Fruit fly (Drosophila melanogaster) whole organism, embryonic: ENCODE measurements around the gene IleRS-m.

ENCODE experiments used
- Abd-B ChIP-seq: fragments of 200-800 bp; sonication (Bioruptor generic); optimal IDR thresholded peaks from 2 replicates; lab custom pipeline; 2018; ENCODE audit warnings: missing biosample characterization, mild to moderate bottlenecking, missing genetic modification characterization, moderate library complexity
- Atf3 ChIP-seq: fragments of 200-800 bp; sonication (Bioruptor generic); optimal IDR thresholded peaks from 3 replicates; lab custom pipeline; 2016; ENCODE audit warnings: missing biosample characterization, missing genetic modification characterization
- Bdp1 ChIP-seq: fragments of 200-800 bp; sonication (Bioruptor generic); optimal IDR thresholded peaks from 3 replicates; lab custom pipeline; 2016; ENCODE audit warnings: missing biosample characterization, missing genetic modification characterization
- Bgb ChIP-seq: fragments of 200-800 bp; sonication (Bioruptor generic); IDR thresholded peaks from 2 replicates; pipeline ENCODE4 v1.3.6; 2022; ENCODE audit warnings: missing biosample characterization, missing genetic modification characterization; ENCODE audit not compliant: partially characterized antibody
- CG10431 ChIP-seq: fragments of 200-800 bp; sonication (Bioruptor generic); optimal IDR thresholded peaks from 3 replicates; lab custom pipeline; 2018; ENCODE audit warnings: missing biosample characterization, mild to moderate bottlenecking, missing genetic modification characterization
- CG11085 ChIP-seq: fragments of 200-800 bp; sonication (Bioruptor generic); IDR thresholded peaks from 2 replicates; pipeline ENCODE4 v1.3.6; 2022; ENCODE audit warnings: missing biosample characterization, missing genetic modification characterization
- CG11093 ChIP-seq: fragments of 200-800 bp; sonication (Bioruptor generic); IDR thresholded peaks from 3 replicates; pipeline ENCODE4 v1.3.6; 2022; ENCODE audit warnings: missing biosample characterization, missing genetic modification characterization
- CG11247 ChIP-seq: fragments of 200-800 bp; sonication (Bioruptor generic); IDR thresholded peaks from 2 replicates; pipeline ENCODE4 v1.3.6; 2022; ENCODE audit warnings: missing biosample characterization, missing genetic modification characterization
- CG13894 ChIP-seq: fragments of 200-800 bp; sonication (Bioruptor generic); optimal IDR thresholded peaks from 3 replicates; lab custom pipeline; 2018; ENCODE audit warnings: missing biosample characterization, mild to moderate bottlenecking, missing genetic modification characterization, moderate library complexity
- CG14667 ChIP-seq: fragments of 200-800 bp; sonication (Bioruptor generic); IDR thresholded peaks from 2 replicates; pipeline ENCODE4 v1.3.6; 2022; ENCODE audit warnings: missing biosample characterization, missing genetic modification characterization
- CG14710 ChIP-seq: fragments of 200-800 bp; sonication (Bioruptor generic); optimal IDR thresholded peaks from 3 replicates; lab custom pipeline; 2019; ENCODE audit warnings: missing biosample characterization, mild to moderate bottlenecking, missing genetic modification characterization, moderate library complexity
- CG17186 ChIP-seq: fragments of 200-800 bp; sonication (Bioruptor generic); optimal IDR thresholded peaks from 3 replicates; lab custom pipeline; 2017; ENCODE audit warnings: missing biosample characterization, missing genetic modification reagents, missing genetic modification characterization
- CG17568 ChIP-seq: fragments of 200-800 bp; sonication (Bioruptor generic); optimal IDR thresholded peaks from 2 replicates; lab custom pipeline; 2018; ENCODE audit warnings: missing biosample characterization, mild to moderate bottlenecking, missing genetic modification characterization, moderate library complexity
- CG17912 ChIP-seq: fragments of 200-800 bp; sonication (Bioruptor generic); optimal IDR thresholded peaks from 2 replicates; lab custom pipeline; 2018; ENCODE audit warnings: missing biosample characterization, mild to moderate bottlenecking, missing genetic modification characterization
- CG2712 ChIP-seq: fragments of 200-800 bp; optimal IDR thresholded peaks from 3 replicates; lab custom pipeline; 2019; ENCODE audit warnings: missing biosample characterization, mild to moderate bottlenecking, missing genetic modification characterization, moderate library complexity
- CG3163 ChIP-seq: fragments of 200-800 bp; sonication (Bioruptor generic); optimal IDR thresholded peaks from 3 replicates; lab custom pipeline; 2016; ENCODE audit warnings: missing biosample characterization, missing genetic modification characterization
- CG32772 ChIP-seq: fragments of 200-800 bp; sonication (Bioruptor generic); IDR thresholded peaks from 2 replicates; pipeline ENCODE4 v1.3.6; 2022; ENCODE audit warnings: missing biosample characterization, missing genetic modification characterization
- CG3407 ChIP-seq: fragments of 200-800 bp; sonication (Bioruptor generic); optimal IDR thresholded peaks from 2 replicates; lab custom pipeline; 2018; ENCODE audit warnings: missing biosample characterization, mild to moderate bottlenecking, missing genetic modification characterization
- CG3726 ChIP-seq: fragments of 200-800 bp; sonication (Bioruptor generic); IDR thresholded peaks from 3 replicates; pipeline ENCODE4, ENCODE4 v1.3.6; 2022; ENCODE audit warnings: missing biosample characterization, missing genetic modification characterization
- CG6791 ChIP-seq: fragments of 200-800 bp; sonication (Bioruptor generic); IDR thresholded peaks from 3 replicates; pipeline ENCODE4 v1.3.6; 2022; ENCODE audit warnings: missing biosample characterization, missing genetic modification characterization; ENCODE audit not compliant: partially characterized antibody
- CG6813 ChIP-seq: fragments of 200-800 bp; sonication (Bioruptor generic); optimal IDR thresholded peaks from 2 replicates; lab custom pipeline; 2017; ENCODE audit warnings: missing biosample characterization, missing genetic modification characterization, mild to moderate bottlenecking, moderate library complexity, missing genetic modification reagents
- CG8359 ChIP-seq: fragments of 200-800 bp; sonication (Bioruptor generic); optimal IDR thresholded peaks from 2 replicates; lab custom pipeline; 2017; ENCODE audit warnings: missing biosample characterization, mild to moderate bottlenecking, missing genetic modification characterization, borderline replicate concordance
- CG8388 ChIP-seq: fragments of 200-800 bp; sonication (Bioruptor generic); optimal IDR thresholded peaks from 2 replicates; lab custom pipeline; 2019; ENCODE audit warnings: missing biosample characterization, mild to moderate bottlenecking, missing genetic modification characterization, moderate library complexity
- CG9876 ChIP-seq: fragments of 200-800 bp; sonication (Bioruptor generic); optimal IDR thresholded peaks from 2 replicates; lab custom pipeline; 2016; ENCODE audit warnings: missing biosample characterization, missing genetic modification characterization
- D19A ChIP-seq: fragments of 200-800 bp; optimal IDR thresholded peaks from 3 replicates; lab custom pipeline; 2019; ENCODE audit warnings: missing biosample characterization, mild to moderate bottlenecking, missing genetic modification characterization, moderate library complexity
- Hmx ChIP-seq: fragments of 200-800 bp; sonication (Bioruptor generic); optimal IDR thresholded peaks from 2 replicates; lab custom pipeline; 2016; ENCODE audit warnings: missing biosample characterization, missing genetic modification characterization
- Hr51 ChIP-seq, 2 experiments: fragments of 200-800 bp; sonication (Bioruptor generic); optimal IDR thresholded peaks; 2 replicates in 1 of 2; 3 replicates in 1 of 2; lab custom pipeline; 2016 to 2018; ENCODE audit warnings: missing biosample characterization in 2 of 2, missing genetic modification characterization in 2 of 2, mild to moderate bottlenecking in 1 of 2, moderate library complexity in 1 of 2
- Hr78 ChIP-seq, 2 experiments: fragments of 200-800 bp in 1 of 2; fragments of >200 bp in 1 of 2; sonication (Bioruptor generic) in 1 of 2; optimal IDR thresholded peaks; 2 replicates each; lab custom pipeline; 2017 to 2019; ENCODE audit warnings: missing biosample characterization in 2 of 2, missing genetic modification characterization in 2 of 2, mild to moderate bottlenecking in 1 of 2, moderate library complexity in 1 of 2
- Nf-YA ChIP-seq: fragments of 200-800 bp; sonication (Bioruptor generic); IDR thresholded peaks from 2 replicates; pipeline ENCODE4 v1.3.6; 2022; ENCODE audit warnings: missing biosample characterization, missing genetic modification characterization
- Nf-YC ChIP-seq: fragments of 200-800 bp; optimal IDR thresholded peaks from 3 replicates; lab custom pipeline; 2019; ENCODE audit warnings: missing biosample characterization, mild to moderate bottlenecking, missing genetic modification characterization, moderate library complexity
- Oaz ChIP-seq: fragments of 200-800 bp; sonication (Bioruptor generic); IDR thresholded peaks from 2 replicates; pipeline ENCODE4 v1.3.6; 2022; ENCODE audit warnings: missing biosample characterization, missing genetic modification characterization
- Optix ChIP-seq: fragments of 200-800 bp; sonication (Bioruptor generic); IDR thresholded peaks from 3 replicates; pipeline ENCODE4 v1.3.6; 2022; ENCODE audit warnings: missing biosample characterization, missing genetic modification characterization
- YL-1 ChIP-seq: fragments of 200-800 bp; sonication (Bioruptor generic); optimal IDR thresholded peaks from 3 replicates; lab custom pipeline; 2017; ENCODE audit warnings: missing biosample characterization, mild to moderate bottlenecking, missing genetic modification characterization
- ab ChIP-seq: fragments of 200-800 bp; sonication (Bioruptor generic); optimal IDR thresholded peaks from 2 replicates; lab custom pipeline; 2016; ENCODE audit warnings: missing biosample characterization, missing genetic modification characterization
- az2 ChIP-seq: fragments of 200-800 bp; sonication (Bioruptor generic); optimal IDR thresholded peaks from 3 replicates; lab custom pipeline; 2016; ENCODE audit warnings: missing biosample characterization, missing genetic modification characterization
- bab2 ChIP-seq: fragments of 200-800 bp; sonication (Bioruptor generic); optimal IDR thresholded peaks from 2 replicates; lab custom pipeline; 2016; ENCODE audit warnings: missing biosample characterization, missing genetic modification characterization
- btn ChIP-seq: fragments of 200-800 bp; sonication (Bioruptor generic); optimal IDR thresholded peaks from 2 replicates; lab custom pipeline; 2016; ENCODE audit warnings: missing biosample characterization, missing genetic modification characterization
- caup ChIP-seq: fragments of 200-800 bp; sonication (Bioruptor generic); optimal IDR thresholded peaks from 3 replicates; lab custom pipeline; 2017; ENCODE audit warnings: missing biosample characterization, mild to moderate bottlenecking, missing genetic modification characterization, moderate library complexity; ENCODE audit not compliant: severe bottlenecking
- chif ChIP-seq, 2 experiments: fragments of 200-800 bp; sonication (Bioruptor generic); optimal IDR thresholded peaks; 3 replicates each; lab custom pipeline; 2016; ENCODE audit warnings: missing biosample characterization in 2 of 2, missing genetic modification characterization in 2 of 2
- chinmo ChIP-seq: fragments of 200-800 bp; sonication (Bioruptor generic); IDR thresholded peaks from 4 replicates; pipeline ENCODE4 v1.3.6; 2022; ENCODE audit warnings: missing biosample characterization, missing genetic modification characterization; ENCODE audit not compliant: partially characterized antibody
- klu ChIP-seq: fragments of 200-800 bp; sonication (Bioruptor generic); IDR thresholded peaks from 2 replicates; pipeline ENCODE4 v1.3.6; 2022; ENCODE audit warnings: missing biosample characterization, missing genetic modification characterization
- mam ChIP-seq: fragments of 200-800 bp; sonication (Bioruptor generic); optimal IDR thresholded peaks from 3 replicates; lab custom pipeline; 2016; ENCODE audit warnings: missing biosample characterization, missing genetic modification characterization
- nau ChIP-seq: fragments of 200-800 bp; sonication (Bioruptor generic); optimal IDR thresholded peaks from 3 replicates; lab custom pipeline; 2017; ENCODE audit warnings: missing biosample characterization, mild to moderate bottlenecking, missing genetic modification characterization, missing genetic modification reagents
- psq ChIP-seq: fragments of 200-800 bp; sonication (Bioruptor generic); optimal IDR thresholded peaks from 2 replicates; lab custom pipeline; 2017; ENCODE audit warnings: missing biosample characterization, missing genetic modification characterization
- ro ChIP-seq: fragments of 200-800 bp; sonication (Bioruptor generic); IDR thresholded peaks from 2 replicates; pipeline ENCODE4 v1.3.6; 2022; ENCODE audit warnings: missing biosample characterization, missing genetic modification characterization
- scrt ChIP-seq: fragments of 200-800 bp; sonication (Bioruptor generic); optimal IDR thresholded peaks from 2 replicates; lab custom pipeline; 2018; ENCODE audit warnings: missing biosample characterization, mild to moderate bottlenecking, missing genetic modification characterization, moderate library complexity
- unc-4 ChIP-seq: fragments of 200-800 bp; sonication (Bioruptor generic); IDR thresholded peaks from 2 replicates; pipeline ENCODE4 v1.3.6; 2022; ENCODE audit warnings: missing biosample characterization, missing genetic modification characterization; ENCODE audit not compliant: partially characterized antibody
- zen ChIP-seq: fragments of 200-800 bp; sonication (Bioruptor generic); optimal IDR thresholded peaks from 3 replicates; lab custom pipeline; 2018; ENCODE audit warnings: missing biosample characterization, mild to moderate bottlenecking, missing genetic modification characterization, moderate library complexity

IleRS-m gene

dm6 chr3L:16131264-16132066, 31.4 kb downstream of the IleRS-m start, which contains the start of the genes Trs20 and elg1 (continued):
- TF ChIP-seq CG3407 (GFP tag; lab: Kevin White, UChicago) (no peak), Oaz (GFP tag; lab: Robert Waterston, UW) (no peak), CG8359 (GFP tag; lab: Kevin White, UChicago) (no peak), CG6813 (GFP tag; lab: Kevin White, UChicago) (no peak), CG3726 (GFP tag; lab: Robert Waterston, UW) (no peak), ro (GFP tag; lab: Robert Waterston, UW) (no peak), CG8388 (GFP tag; lab: Kevin White, UChicago) (peak; percentile 70), Nf-YC (tag; lab: Kevin White, UChicago) (peak; percentile 67), CG17912 (GFP tag; lab: Kevin White, UChicago) (no peak), Atf3 (GFP tag; lab: Kevin White, UChicago) (no peak), bab2 (GFP tag; lab: Kevin White, UChicago) (no peak), CG11093 (GFP tag; lab: Robert Waterston, UW) (no peak), mam (peak; percentile 7), YL-1 (GFP tag; lab: Kevin White, UChicago) (peak; percentile 47), Abd-B (no peak), nau (GFP tag; lab: Kevin White, UChicago) (no peak), CG3163 (GFP tag; lab: Kevin White, UChicago) (no peak), zen (tag; lab: Kevin White, UChicago) (peak; percentile 46), CG32772 (GFP tag; lab: Robert Waterston, UW) (no peak), CG2712 (peak; percentile 85), unc-4 (GFP tag; lab: Robert Waterston, UW) (no peak), btn (no peak), CG11085 (no peak), CG14710 (tag; lab: Kevin White, UChicago) (peak; percentile 77), Hmx (GFP tag; lab: Kevin White, UChicago) (no peak), klu (GFP tag; lab: Robert Waterston, UW) (no peak), CG11247 (GFP tag; lab: Robert Waterston, UW) (no peak), CG10431 (GFP tag; lab: Kevin White, UChicago) (peak; percentile 28), chinmo (GFP tag; lab: Robert Waterston, UW) (no peak), caup (GFP tag; lab: Kevin White, UChicago) (peak; percentile 49), CG13894 (tag; lab: Kevin White, UChicago) (peak; percentile 15), chif (GFP tag; optimal IDR thresholded peaks at IDR 0.05; lab: Kevin White, UChicago) (no peak), CG6791 (no peak), scrt (GFP tag; lab: Kevin White, UChicago) (no peak), Nf-YA (GFP tag; lab: Robert Waterston, UW) (no peak), Bgb (GFP tag; lab: Robert Waterston, UW) (0 out of 2 replicates have a peak, but pooled peaks have one; percentile 7), CG14667 (GFP tag; lab: Robert Waterston, UW) (no peak), ab (GFP tag; lab: Kevin White, UChicago) (no peak), az2 (peak; percentile 29), psq (no peak), Bdp1 (no peak), CG17568 (no peak), CG9876 (GFP tag; lab: Kevin White, UChicago) (no peak), Hr78 (GFP tag; optimal IDR thresholded peaks at IDR 0.05; lab: Kevin White, UChicago) (peak in 1 of 2 experiments; percentile 44), Optix (GFP tag; lab: Robert Waterston, UW) (no peak), Hr51 (GFP tag; optimal IDR thresholded peaks at IDR 0.05; lab: Kevin White, UChicago) (no peak), D19A (peak; percentile 74), CG17186 (no peak)
